Fruit fly (Drosophila melanogaster): Measurements from ENCODE around the gene Zip102B.
A peak's percentile ranks its signal among the peaks of the same experiment; 100 is the strongest.

DNA sequence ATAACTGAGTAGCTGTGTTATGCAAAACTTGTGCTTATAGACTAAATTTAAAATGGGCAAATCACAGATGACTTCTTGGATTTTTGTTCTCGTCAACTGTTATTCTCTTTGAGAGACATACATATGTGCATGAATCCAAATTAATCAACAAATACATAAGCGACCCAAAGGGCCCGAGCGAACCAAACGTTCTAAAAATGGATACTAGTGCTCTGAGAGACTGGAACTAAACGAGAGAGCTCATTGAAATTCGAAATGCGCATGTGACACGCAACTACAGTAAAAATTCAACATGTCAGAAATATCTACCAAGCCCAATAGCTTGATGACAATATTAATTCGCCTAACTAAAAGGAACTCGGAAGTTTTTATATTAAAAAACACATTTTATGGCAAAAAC is 37.6 kb downstream of the Zip102B start, which contains the start of gene NfI:
- TF ChIP-seq CG14667 (GFP tag; IDR thresholded peaks at IDR 0.05) (no peak), Trl (optimal IDR thresholded peaks at IDR 0.05) (peak; percentile 46 to 65), Trl (GFP tag; optimal IDR thresholded peaks at IDR 0.05) (no peak), Awh (GFP tag; IDR thresholded peaks at IDR 0.05) (no peak), CG15073 (GFP tag; optimal IDR thresholded peaks at IDR 0.05) (no peak)

Data from whole organism, embryonic.